Worm (Caenorhabditis elegans) whole organism, L4 larva: ENCODE data around the gene ets-5.

Experiments
- D1046.2 ChIP-seq: fragments of 200-800 bp; sonication (Bioruptor generic); IDR thresholded peaks from 2 replicates; pipeline ENCODE4 v1.3.6; 2022; ENCODE audit warnings: missing genetic modification characterization, missing compliant biosample characterization
- F26F4.8 ChIP-seq: fragments of 200-800 bp; sonication (Bioruptor generic); conservative IDR thresholded peaks from 2 replicates; pipeline ENCODE4 v1.3.6; 2022; ENCODE audit warnings: missing genetic modification characterization, missing compliant biosample characterization
- F37D6.2 ChIP-seq: sonication (generic microtip); optimal IDR thresholded peaks from 2 replicates; lab custom pipeline; 2016; ENCODE audit warnings: mild to moderate bottlenecking, missing genetic modification characterization, missing compliant biosample characterization
- R02D3.7 ChIP-seq: fragments of 150-350 bp; sonication (generic microtip); optimal IDR thresholded peaks from 3 replicates; lab custom pipeline; 2014; ENCODE audit warnings: missing biosample characterization, missing genetic modification characterization
- T26A8.4 ChIP-seq: fragments of 200-800 bp; sonication (Bioruptor generic); IDR thresholded peaks from 2 replicates; pipeline ENCODE4 v1.3.6; 2022; ENCODE audit warnings: missing genetic modification characterization, missing compliant biosample characterization
- ZK337.2 ChIP-seq: fragments of 200-800 bp; sonication (Bioruptor generic); IDR thresholded peaks from 2 replicates; pipeline ENCODE4 v1.3.6; 2022; ENCODE audit warnings: missing genetic modification reagents, missing genetic modification characterization, missing compliant biosample characterization
- ZK546.5 ChIP-seq, 2 experiments: sonication (generic microtip); optimal IDR thresholded peaks; 2 replicates each; lab custom pipeline; 2017; ENCODE audit warnings: missing biosample characterization in 2 of 2, missing genetic modification characterization in 2 of 2
- aly-2 ChIP-seq: sonication (generic microtip); optimal IDR thresholded peaks from 2 replicates; lab custom pipeline; 2018; ENCODE audit warnings: missing biosample characterization, missing genetic modification characterization
- ama-1 ChIP-seq: fragments of 150-350 bp; optimal IDR thresholded peaks from 2 replicates; lab custom pipeline; 2014; ENCODE audit warnings: inconsistent platforms, mixed read lengths
- arid-1 ChIP-seq: fragments of 200-800 bp; sonication (Bioruptor generic); conservative IDR thresholded peaks from 2 replicates; pipeline ENCODE4 v1.3.6; 2022; ENCODE audit warnings: missing genetic modification reagents, missing genetic modification characterization, missing compliant biosample characterization
- attf-4 ChIP-seq: sonication (generic microtip); optimal IDR thresholded peaks from 3 replicates; lab custom pipeline; 2017; ENCODE audit warnings: missing biosample characterization, missing genetic modification characterization
- ceh-20 ChIP-seq: fragments of 200-800 bp; sonication (Bioruptor generic); IDR thresholded peaks from 2 replicates; pipeline ENCODE4 v1.3.6; 2022; ENCODE audit warnings: missing genetic modification reagents, missing genetic modification characterization, missing compliant biosample characterization
- ceh-28 ChIP-seq: fragments of 150-350 bp; optimal IDR thresholded peaks from 2 replicates; lab custom pipeline; 2014; ENCODE audit warnings: missing biosample characterization, missing genetic modification reagents, missing genetic modification characterization
- ceh-32 ChIP-seq: sonication (generic microtip); optimal IDR thresholded peaks from 2 replicates; lab custom pipeline; 2016; ENCODE audit warnings: mild to moderate bottlenecking, missing genetic modification characterization, missing compliant biosample characterization; ENCODE audit not compliant: poor library complexity
- ceh-62 ChIP-seq: sonication (generic microtip); optimal IDR thresholded peaks from 2 replicates; lab custom pipeline; 2017; ENCODE audit warnings: missing biosample characterization, missing genetic modification characterization
- ces-1 ChIP-seq: fragments of 150-350 bp; sonication (generic microtip); optimal IDR thresholded peaks from 4 replicates; lab custom pipeline; 2014; ENCODE audit warnings: missing biosample characterization, missing genetic modification reagents, missing genetic modification characterization
- cey-2 ChIP-seq: sonication (generic microtip); optimal IDR thresholded peaks from 3 replicates; lab custom pipeline; 2017; ENCODE audit warnings: missing genetic modification characterization, mild to moderate bottlenecking, missing compliant biosample characterization, antibody characterized with exemption, borderline replicate concordance; ENCODE audit not compliant: insufficient read depth
- daf-12 ChIP-seq: fragments of 150-350 bp; optimal IDR thresholded peaks from 2 replicates; lab custom pipeline; 2014; ENCODE audit warnings: missing biosample characterization, missing genetic modification reagents, missing genetic modification characterization
- daf-16 ChIP-seq, 3 experiments: sonication (generic microtip); optimal IDR thresholded peaks; 2 replicates each; lab custom pipeline; 2016 to 2017; ENCODE audit warnings: missing genetic modification characterization in 3 of 3, missing genetic modification reagents in 3 of 3, mild to moderate bottlenecking in 2 of 3, missing compliant biosample characterization in 2 of 3, missing biosample characterization in 1 of 3, moderate library complexity in 1 of 3
- dmd-6 ChIP-seq: fragments of 200-800 bp; sonication (Bioruptor generic); IDR thresholded peaks from 2 replicates; pipeline ENCODE4 v1.3.6; 2022; ENCODE audit warnings: missing genetic modification reagents, missing genetic modification characterization, missing compliant biosample characterization
- dmd-9 ChIP-seq: fragments of 200-800 bp; sonication (Bioruptor generic); IDR thresholded peaks from 2 replicates; pipeline ENCODE4 v1.3.6; 2022; ENCODE audit warnings: missing genetic modification reagents, missing genetic modification characterization, missing compliant biosample characterization
- dpl-1 ChIP-seq: fragments of 150-350 bp; optimal IDR thresholded peaks from 2 replicates; lab custom pipeline; 2014; ENCODE audit warnings: missing biosample characterization, missing genetic modification reagents, missing genetic modification characterization
- egl-43 ChIP-seq: fragments of 200-800 bp; sonication (Bioruptor generic); IDR thresholded peaks from 2 replicates; pipeline ENCODE4 v1.3.6; 2022; ENCODE audit warnings: missing genetic modification reagents, missing genetic modification characterization, missing compliant biosample characterization
- gei-8 ChIP-seq: fragments of 200-800 bp; sonication (Bioruptor generic); optimal IDR thresholded peaks from 2 replicates; lab custom pipeline; 2018; ENCODE audit warnings: mild to moderate bottlenecking, missing genetic modification characterization, missing compliant biosample characterization
- hlh-11 ChIP-seq: fragments of 200-800 bp; sonication (Bioruptor generic); optimal IDR thresholded peaks from 2 replicates; lab custom pipeline; 2018; ENCODE audit warnings: mild to moderate bottlenecking, missing genetic modification characterization, missing compliant biosample characterization
- hmg-1.1 ChIP-seq: fragments of 200-800 bp; sonication (Bioruptor generic); IDR thresholded peaks from 2 replicates; pipeline ENCODE4 v1.3.6; 2022; ENCODE audit warnings: missing genetic modification reagents, missing genetic modification characterization, missing compliant biosample characterization
- lim-7 ChIP-seq: fragments of 200-800 bp; sonication (Bioruptor generic); IDR thresholded peaks from 2 replicates; pipeline ENCODE4 v1.3.6; 2022; ENCODE audit warnings: missing genetic modification characterization, missing compliant biosample characterization
- lin-13 ChIP-seq: fragments of 150-350 bp; optimal IDR thresholded peaks from 2 replicates; lab custom pipeline; 2014; ENCODE audit warnings: missing biosample characterization, missing genetic modification reagents, missing genetic modification characterization
- lin-15B ChIP-seq: fragments of 150-350 bp; sonication (generic microtip); optimal IDR thresholded peaks from 3 replicates; lab custom pipeline; 2014; ENCODE audit warnings: missing biosample characterization, missing genetic modification characterization
- lin-29 ChIP-seq: fragments of 200-800 bp; sonication (Bioruptor generic); IDR thresholded peaks from 2 replicates; pipeline ENCODE4 v1.3.6; 2022; ENCODE audit warnings: missing genetic modification reagents, missing genetic modification characterization, missing compliant biosample characterization
- lin-38 ChIP-seq: fragments of 200-800 bp; sonication (Bioruptor generic); IDR thresholded peaks from 2 replicates; pipeline ENCODE4 v1.3.6; 2022; ENCODE audit warnings: missing genetic modification reagents, missing genetic modification characterization, missing compliant biosample characterization
- lsy-2 ChIP-seq, 2 experiments: fragments of 150-350 bp in 1 of 2; sonication (generic microtip) in 1 of 2; optimal IDR thresholded peaks; 2 replicates each; lab custom pipeline; 2014 to 2017; ENCODE audit warnings: missing biosample characterization in 2 of 2, missing genetic modification characterization in 2 of 2
- madf-5 ChIP-seq, 2 experiments: fragments of 200-800 bp; sonication (Bioruptor generic); IDR thresholded peaks; 2 replicates each; pipeline ENCODE4 v1.3.6; 2022; ENCODE audit warnings: missing compliant biosample characterization in 2 of 2, missing genetic modification characterization in 2 of 2
- mdl-1 ChIP-seq, 2 experiments: fragments of 150-350 bp in 1 of 2; sonication (generic microtip) in 1 of 2; optimal IDR thresholded peaks; 2 replicates each; lab custom pipeline; 2014 to 2017; ENCODE audit warnings: missing biosample characterization in 2 of 2, missing genetic modification characterization in 2 of 2
- mdt-29 ChIP-seq: fragments of 200-800 bp; sonication (Bioruptor generic); IDR thresholded peaks from 2 replicates; pipeline ENCODE4 v1.3.6; 2022; ENCODE audit warnings: missing genetic modification reagents, missing genetic modification characterization, missing compliant biosample characterization
- mes-2 ChIP-seq: sonication (generic microtip); optimal IDR thresholded peaks from 2 replicates; lab custom pipeline; 2016; ENCODE audit warnings: missing genotype, mild to moderate bottlenecking, missing genetic modification characterization, missing compliant biosample characterization; ENCODE audit not compliant: poor library complexity, severe bottlenecking
- mxl-3 ChIP-seq: fragments of 200-800 bp; sonication (Bioruptor generic); optimal IDR thresholded peaks from 2 replicates; lab custom pipeline; 2018; ENCODE audit warnings: mild to moderate bottlenecking, missing genetic modification characterization, missing compliant biosample characterization
- nhr-42 ChIP-seq: fragments of 200-800 bp; sonication (Bioruptor generic); IDR thresholded peaks from 2 replicates; pipeline ENCODE4 v1.3.6; 2022; ENCODE audit warnings: missing genetic modification characterization, missing compliant biosample characterization
- nhr-76 ChIP-seq: fragments of 150-350 bp; optimal IDR thresholded peaks from 2 replicates; lab custom pipeline; 2014; ENCODE audit warnings: missing biosample characterization, missing genetic modification characterization
- php-3 ChIP-seq: fragments of 200-800 bp; sonication (Bioruptor generic); IDR thresholded peaks from 2 replicates; pipeline ENCODE4 v1.3.6; 2022; ENCODE audit warnings: missing genetic modification reagents, missing genetic modification characterization, missing compliant biosample characterization
- pqm-1 ChIP-seq: sonication (generic microtip); optimal IDR thresholded peaks from 2 replicates; lab custom pipeline; 2017; ENCODE audit warnings: missing biosample characterization, missing genetic modification characterization
- skn-1 ChIP-seq: fragments of 150-350 bp; optimal IDR thresholded peaks from 2 replicates; lab custom pipeline; 2014; ENCODE audit warnings: missing biosample characterization, missing genetic modification characterization
- snpc-1.2 ChIP-seq: fragments of 200-800 bp; sonication (Bioruptor generic); IDR thresholded peaks from 2 replicates; pipeline ENCODE4 v1.3.6; 2022; ENCODE audit warnings: missing genetic modification reagents, missing genetic modification characterization, missing compliant biosample characterization
- snpc-4 ChIP-seq: fragments of 150-350 bp; optimal IDR thresholded peaks from 2 replicates; lab custom pipeline; 2014; ENCODE audit warnings: missing biosample characterization, missing genetic modification characterization
- unc-130 ChIP-seq: sonication (generic microtip); optimal IDR thresholded peaks from 2 replicates; lab custom pipeline; 2016; ENCODE audit warnings: missing genetic modification reagents, missing genetic modification characterization, missing compliant biosample characterization
- unc-62 ChIP-seq, 3 experiments: fragments of 150-350 bp in 1 of 3; sonication (generic microtip); optimal IDR thresholded peaks in 2 of 3; peaks in 1 of 3; 1 replicate in 1 of 3; 2 replicates in 2 of 3; lab custom pipeline; 2014 to 2017; ENCODE audit warnings: missing biosample characterization in 3 of 3, missing genetic modification characterization in 3 of 3, missing genetic modification reagents in 3 of 3, missing genotype in 1 of 3
- zag-1 ChIP-seq: fragments of 150-350 bp; optimal IDR thresholded peaks from 2 replicates; lab custom pipeline; 2014; ENCODE audit warnings: missing biosample characterization, missing genetic modification characterization
- zfp-2 ChIP-seq: sonication (generic microtip); optimal IDR thresholded peaks from 2 replicates; lab custom pipeline; 2016; ENCODE audit warnings: mild to moderate bottlenecking, missing genetic modification characterization, missing compliant biosample characterization

ets-5 gene

DNA sequence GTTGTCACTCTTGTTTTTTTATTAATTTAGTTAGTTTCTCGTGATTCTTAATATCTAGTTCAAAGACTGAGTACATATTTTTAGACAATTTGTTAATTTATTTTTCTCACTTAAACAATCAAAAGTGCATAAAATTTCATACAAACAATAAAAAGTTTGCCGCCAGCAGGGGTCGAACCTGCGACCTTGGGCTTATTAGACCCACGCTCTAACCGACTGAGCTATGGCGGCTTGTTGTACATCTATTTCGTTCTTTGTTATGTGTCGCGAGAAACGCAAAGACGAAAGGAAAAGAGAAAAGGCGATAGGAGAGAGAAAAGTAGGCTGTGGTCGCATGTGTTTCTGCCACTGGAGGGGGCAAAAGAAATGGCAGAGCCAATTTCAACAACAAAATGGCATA lies 1.1 kb upstream of the ets-5 start (continued):
- TF ChIP-seq php-3 (GFP tag; lab: Robert Waterston, UW) (peak; percentile 92), dpl-1 (peak; percentile 35), zfp-2 (tag; lab: Kevin White, UChicago) (peak; percentile 68), snpc-4 (no peak), ama-1 (lab: Kevin White, UChicago) (no peak), mxl-3 (peak; percentile 65), nhr-76 (no peak), ceh-32 (tag; lab: Kevin White, UChicago) (peak; percentile 30), R02D3.7 (peak; percentile 20), skn-1 (no peak), ceh-62 (tag; lab: Kevin White, UChicago) (no peak), gei-8 (GFP tag; lab: Kevin White, UChicago) (peak; percentile 86), daf-12 (tag; lab: Kevin White, UChicago) (no peak), unc-62 (GFP tag; optimal IDR thresholded peaks at IDR 0.05 in 1 of 2; lab: Kevin White, UChicago) (peak in 1 of 2 experiments; percentile 99), unc-62 (tag; optimal IDR thresholded peaks at IDR 0.05; lab: Kevin White, UChicago) (no peak), lin-38 (GFP tag; lab: Robert Waterston, UW) (peak; percentile 81), T26A8.4 (GFP tag; lab: Robert Waterston, UW) (peak; percentile 90), aly-2 (tag; lab: Kevin White, UChicago) (no peak), hlh-11 (tag; lab: Kevin White, UChicago) (peak; percentile 80), F26F4.8 (peak; percentile 82; the same call in 1 of the 2 replicates), F37D6.2 (tag; lab: Kevin White, UChicago) (peak; percentile 78), lin-13 (GFP tag; lab: Kevin White, UChicago) (peak; percentile 85), pqm-1 (tag; lab: Kevin White, UChicago) (peak; percentile 10), arid-1 (GFP tag; lab: Robert Waterston, UW) (peak; percentile 84), lin-15B (tag; lab: Kevin White, UChicago) (no peak), D1046.2 (GFP tag; lab: Robert Waterston, UW) (peak; percentile 86), daf-16 (GFP tag; optimal IDR thresholded peaks at IDR 0.05; lab: Kevin White, UChicago) (peak; percentile 81 to 90), daf-16 (tag; optimal IDR thresholded peaks at IDR 0.05; lab: Kevin White, UChicago) (peak; percentile 74), snpc-1.2 (GFP tag; lab: Robert Waterston, UW) (peak; percentile 93)

- TF ChIP-seq zag-1 (no peak), ZK337.2 (GFP tag; lab: Robert Waterston, UW) (no peak), lsy-2 (tag; optimal IDR thresholded peaks at IDR 0.05; lab: Kevin White, UChicago) (no peak), madf-5 (GFP tag; IDR thresholded peaks at IDR 0.05; lab: Robert Waterston, UW) (no peak), mes-2 (tag; lab: Kevin White, UChicago) (no peak), zfp-2 (tag; lab: Kevin White, UChicago) (no peak), ZK546.5 (tag; optimal IDR thresholded peaks at IDR 0.05; lab: Kevin White, UChicago) (no peak), egl-43 (GFP tag; lab: Robert Waterston, UW) (0 out of 2 replicates have a peak, but pooled peaks have one; percentile 28)
- TF ChIP-seq, all 104 proteins: peak for 1
These were observed 246 bp downstream of the ets-5 start for ce11 chrX:5084080-5084479.

DNA sequence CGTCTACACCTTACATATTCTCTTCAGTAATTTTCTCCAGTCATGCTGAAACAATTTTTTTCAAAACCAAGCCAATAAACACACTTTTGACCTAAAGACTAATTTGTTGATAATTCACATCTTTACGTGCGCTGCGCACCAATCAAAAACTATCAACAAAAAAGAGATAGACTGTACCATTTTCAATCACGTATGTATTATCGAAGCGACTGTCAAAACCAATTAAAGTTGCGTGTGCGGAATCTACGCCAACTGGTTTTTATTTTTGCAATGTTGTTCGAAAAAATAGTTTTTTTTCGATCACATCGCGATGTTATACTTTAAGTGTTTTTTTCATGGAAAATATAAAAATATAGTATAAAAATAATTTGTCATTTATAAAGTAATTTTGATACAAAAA lies 5.0 kb downstream of the ets-5 start:
- TF ChIP-seq lim-7 (GFP tag; lab: Robert Waterston, UW) (no peak), attf-4 (tag; lab: Kevin White, UChicago) (no peak), lsy-2 (tag; optimal IDR thresholded peaks at IDR 0.05; lab: Kevin White, UChicago) (no peak), mdl-1 (tag; optimal IDR thresholded peaks at IDR 0.05; lab: Kevin White, UChicago) (peak in 1 of 2 experiments; percentile 16), dmd-6 (peak; percentile 34; the same call in 1 of the 2 replicates), cey-2 (no peak), R02D3.7 (no peak), mdt-29 (GFP tag; lab: Robert Waterston, UW) (no peak), nhr-42 (GFP tag; lab: Robert Waterston, UW) (no peak), ces-1 (GFP tag; lab: Kevin White, UChicago) (no peak), unc-130 (no peak), lin-38 (GFP tag; lab: Robert Waterston, UW) (no peak), daf-12 (tag; lab: Kevin White, UChicago) (no peak), hmg-1.1 (GFP tag; lab: Robert Waterston, UW) (no peak), ceh-20 (GFP tag; lab: Robert Waterston, UW) (0 out of 2 replicates have a peak, but pooled peaks have one; percentile 37), F37D6.2 (tag; lab: Kevin White, UChicago) (no peak), dmd-9 (GFP tag; lab: Robert Waterston, UW) (no peak), ceh-28 (tag; lab: Kevin White, UChicago) (no peak), lin-29 (GFP tag; lab: Robert Waterston, UW) (no peak)
